Worm (Caenorhabditis elegans): ENCODE measurements around the gene F25D1.8.

ce11 chrV:10557094-10557493 lies 17.9 kb downstream of the F25D1.8 start:
- TF ChIP-seq npax-4 (tag; optimal IDR thresholded peaks at IDR 0.05) (no peak), ets-4 (tag; optimal IDR thresholded peaks at IDR 0.05) (no peak), pat-9 (tag; optimal IDR thresholded peaks at IDR 0.05) (no peak), elt-2 (tag; optimal IDR thresholded peaks at IDR 0.05) (no peak), hlh-30 (tag; optimal IDR thresholded peaks at IDR 0.05; ENCODE audit: insufficient read depth) (no peak), sox-4 (tag; optimal IDR thresholded peaks at IDR 0.05) (no peak), nfya-1 (tag; optimal IDR thresholded peaks at IDR 0.05) (no peak), ceh-45 (GFP tag; IDR thresholded peaks at IDR 0.05) (no peak), ceh-31 (tag; optimal IDR thresholded peaks at IDR 0.05) (no peak), nhr-11 (tag; optimal IDR thresholded peaks at IDR 0.05) (no peak), K09A11.1 (tag; optimal IDR thresholded peaks at IDR 0.05; ENCODE audit: insufficient read depth) (no peak), ahr-1 (tag; optimal IDR thresholded peaks at IDR 0.05) (no peak)

All from whole organism, late embryonic.